Fruit fly (Drosophila melanogaster) whole organism, embryonic: ENCODE measurements around the gene CG11891.
A peak's percentile ranks its signal among the peaks of the same experiment; 100 is the strongest.

ENCODE experiments used
- ATbp ChIP-seq: fragments of 200-800 bp; sonication (Bioruptor generic); optimal IDR thresholded peaks from 2 replicates; lab custom pipeline; 2017; ENCODE audit warnings: missing biosample characterization, mild to moderate bottlenecking, missing genetic modification characterization, missing genetic modification reagents
- CG1024 ChIP-seq: fragments of 200-800 bp; sonication (Bioruptor generic); IDR thresholded peaks from 2 replicates; pipeline ENCODE4 v1.3.6; 2022; ENCODE audit warnings: missing biosample characterization, missing genetic modification characterization
- CG10431 ChIP-seq: fragments of 200-800 bp; sonication (Bioruptor generic); optimal IDR thresholded peaks from 3 replicates; lab custom pipeline; 2018; ENCODE audit warnings: missing biosample characterization, mild to moderate bottlenecking, missing genetic modification characterization
- CG10543 ChIP-seq: fragments of 200-800 bp; sonication (Bioruptor generic); optimal IDR thresholded peaks from 3 replicates; lab custom pipeline; 2017; ENCODE audit warnings: missing biosample characterization, mild to moderate bottlenecking, missing genetic modification characterization, moderate library complexity
- CG10959 ChIP-seq: fragments of 200-800 bp; sonication (Bioruptor generic); IDR thresholded peaks from 2 replicates; pipeline ENCODE4 v1.3.6; 2022; ENCODE audit warnings: missing biosample characterization, missing genetic modification characterization
- CG11398 ChIP-seq: fragments of 200-800 bp; sonication (Bioruptor generic); optimal IDR thresholded peaks from 2 replicates; lab custom pipeline; 2016; ENCODE audit warnings: missing biosample characterization, missing genetic modification characterization
- CG14441 ChIP-seq: fragments of 200-800 bp; sonication (Bioruptor generic); IDR thresholded peaks from 2 replicates; pipeline ENCODE4 v1.3.6; 2022; ENCODE audit warnings: missing biosample characterization, missing genetic modification characterization
- CG15601 ChIP-seq: fragments of 200-800 bp; sonication (Bioruptor generic); optimal IDR thresholded peaks from 3 replicates; lab custom pipeline; 2019; ENCODE audit warnings: missing biosample characterization, mild to moderate bottlenecking, missing genetic modification characterization, moderate library complexity
- CG17328 ChIP-seq: fragments of 200-800 bp; sonication (Bioruptor generic); IDR thresholded peaks from 2 replicates; pipeline ENCODE4 v1.3.6; 2022; ENCODE audit warnings: missing biosample characterization, missing genetic modification characterization
- CG32772 ChIP-seq: fragments of 200-800 bp; sonication (Bioruptor generic); IDR thresholded peaks from 2 replicates; pipeline ENCODE4 v1.3.6; 2022; ENCODE audit warnings: missing biosample characterization, missing genetic modification characterization
- CG33213 ChIP-seq: fragments of 200-800 bp; sonication (Bioruptor generic); optimal IDR thresholded peaks from 3 replicates; lab custom pipeline; 2016; ENCODE audit warnings: missing biosample characterization, missing genetic modification characterization
- CG34224 ChIP-seq: fragments of 200-800 bp; sonication (Bioruptor generic); IDR thresholded peaks from 3 replicates; pipeline ENCODE4 v1.3.6; 2022; ENCODE audit warnings: missing biosample characterization, missing genetic modification characterization; ENCODE audit not compliant: partially characterized antibody
- CG3847 ChIP-seq: fragments of 200-800 bp; sonication (Bioruptor generic); IDR thresholded peaks from 2 replicates; pipeline ENCODE4 v1.3.6; 2022; ENCODE audit warnings: missing biosample characterization, missing genetic modification characterization
- CG8089 ChIP-seq: fragments of 200-800 bp; sonication (Bioruptor generic); optimal IDR thresholded peaks from 3 replicates; lab custom pipeline; 2016; ENCODE audit warnings: missing biosample characterization, missing genetic modification characterization
- CG9609 ChIP-seq: fragments of 200-800 bp; sonication (Bioruptor generic); optimal IDR thresholded peaks from 3 replicates; lab custom pipeline; 2016; ENCODE audit warnings: missing biosample characterization, missing genetic modification characterization
- CG9727 ChIP-seq: fragments of 200-800 bp; sonication (Bioruptor generic); optimal IDR thresholded peaks from 3 replicates; lab custom pipeline; 2017; ENCODE audit warnings: missing biosample characterization, mild to moderate bottlenecking, missing genetic modification characterization
- Chrac-16 ChIP-seq: fragments of 200-800 bp; sonication (Bioruptor generic); optimal IDR thresholded peaks from 3 replicates; lab custom pipeline; 2016; ENCODE audit warnings: missing biosample characterization, missing genetic modification characterization
- D19B ChIP-seq: fragments of 200-800 bp; sonication (Bioruptor generic); optimal IDR thresholded peaks from 2 replicates; lab custom pipeline; 2017; ENCODE audit warnings: missing biosample characterization, mild to moderate bottlenecking, missing genetic modification characterization
- Gsc ChIP-seq: fragments of 200-800 bp; sonication (Bioruptor generic); IDR thresholded peaks from 2 replicates; pipeline ENCODE4 v1.3.6; 2022; ENCODE audit warnings: missing biosample characterization, missing genetic modification characterization
- HLH3B ChIP-seq: fragments of 200-800 bp; sonication (Bioruptor generic); IDR thresholded peaks from 2 replicates; pipeline ENCODE4 v1.3.6; 2022; ENCODE audit warnings: missing biosample characterization, missing genetic modification characterization
- Hmx ChIP-seq: fragments of 200-800 bp; sonication (Bioruptor generic); optimal IDR thresholded peaks from 2 replicates; lab custom pipeline; 2016; ENCODE audit warnings: missing biosample characterization, missing genetic modification characterization
- Hr78 ChIP-seq, 2 experiments: fragments of 200-800 bp in 1 of 2; fragments of >200 bp in 1 of 2; sonication (Bioruptor generic) in 1 of 2; optimal IDR thresholded peaks; 2 replicates each; lab custom pipeline; 2017 to 2019; ENCODE audit warnings: missing biosample characterization in 2 of 2, missing genetic modification characterization in 2 of 2, mild to moderate bottlenecking in 1 of 2, moderate library complexity in 1 of 2
- Mrtf ChIP-seq: fragments of 200-800 bp; sonication (Bioruptor generic); IDR thresholded peaks from 3 replicates; pipeline ENCODE4 v1.3.6; 2022; ENCODE audit warnings: missing biosample characterization, missing genetic modification characterization
- Pdp1 ChIP-seq, 2 experiments: fragments of 200-800 bp; sonication (Bioruptor generic); optimal IDR thresholded peaks; 3 replicates each; lab custom pipeline; 2016; ENCODE audit warnings: missing biosample characterization in 2 of 2, missing genetic modification characterization in 2 of 2, mild to moderate bottlenecking in 1 of 2, moderate library complexity in 1 of 2
- Scr ChIP-seq: fragments of 200-800 bp; sonication (Bioruptor generic); IDR thresholded peaks from 2 replicates; pipeline ENCODE4 v1.3.6; 2022; ENCODE audit warnings: missing biosample characterization, missing genetic modification characterization; ENCODE audit not compliant: partially characterized antibody
- YL-1 ChIP-seq: fragments of 200-800 bp; sonication (Bioruptor generic); optimal IDR thresholded peaks from 3 replicates; lab custom pipeline; 2017; ENCODE audit warnings: missing biosample characterization, mild to moderate bottlenecking, missing genetic modification characterization
- ara ChIP-seq: fragments of 200-800 bp; sonication (Bioruptor generic); IDR thresholded peaks from 2 replicates; pipeline ENCODE4 v1.3.6; 2022; ENCODE audit warnings: missing biosample characterization, missing genetic modification characterization
- az2 ChIP-seq: fragments of 200-800 bp; sonication (Bioruptor generic); optimal IDR thresholded peaks from 3 replicates; lab custom pipeline; 2016; ENCODE audit warnings: missing biosample characterization, missing genetic modification characterization
- bigmax ChIP-seq: fragments of 200-800 bp; sonication (Bioruptor generic); optimal IDR thresholded peaks from 2 replicates; lab custom pipeline; 2018; ENCODE audit warnings: missing biosample characterization, mild to moderate bottlenecking, missing genetic modification characterization
- bowl ChIP-seq: fragments of 200-800 bp; sonication (Bioruptor generic); IDR thresholded peaks from 2 replicates; pipeline ENCODE4 v1.3.6; 2022; ENCODE audit warnings: missing biosample characterization, missing genetic modification characterization
- cas ChIP-seq: fragments of 200-800 bp; sonication (Bioruptor generic); IDR thresholded peaks from 2 replicates; pipeline ENCODE4 v1.3.6; 2022; ENCODE audit warnings: missing biosample characterization, missing genetic modification characterization
- chm ChIP-seq: fragments of 200-800 bp; sonication (Bioruptor generic); IDR thresholded peaks from 2 replicates; pipeline ENCODE4 v1.3.6; 2022; ENCODE audit warnings: missing biosample characterization, missing genetic modification characterization
- corto ChIP-seq: fragments of 200-800 bp; sonication (Bioruptor generic); optimal IDR thresholded peaks from 2 replicates; lab custom pipeline; 2016; ENCODE audit warnings: missing biosample characterization, mild to moderate bottlenecking, missing genetic modification characterization, moderate library complexity
- disco-r ChIP-seq: fragments of 200-800 bp; sonication (Bioruptor generic); optimal IDR thresholded peaks from 2 replicates; lab custom pipeline; 2016; ENCODE audit warnings: missing biosample characterization, missing genetic modification characterization
- dpn ChIP-seq, 2 experiments: fragments of 200-800 bp; sonication (Bioruptor generic); optimal IDR thresholded peaks; 3 replicates each; lab custom pipeline; 2016; ENCODE audit warnings: missing biosample characterization in 2 of 2, missing genetic modification characterization in 2 of 2
- eve ChIP-seq, 2 experiments: fragments of >200 bp; optimal IDR thresholded peaks; 2 replicates each; lab custom pipeline; 2017; ENCODE audit warnings: missing biosample characterization in 2 of 2, missing genetic modification characterization in 2 of 2
- fru ChIP-seq: fragments of >200 bp; optimal IDR thresholded peaks from 2 replicates; lab custom pipeline; 2017
- gem ChIP-seq: fragments of 200-800 bp; sonication (Bioruptor generic); optimal IDR thresholded peaks from 2 replicates; lab custom pipeline; 2019; ENCODE audit warnings: missing biosample characterization, mild to moderate bottlenecking, missing genetic modification characterization, moderate library complexity
- gsb ChIP-seq: fragments of 200-800 bp; sonication (Bioruptor generic); IDR thresholded peaks from 2 replicates; pipeline ENCODE4 v1.3.6; 2022; ENCODE audit warnings: missing biosample characterization, missing genetic modification characterization
- lov ChIP-seq, 2 experiments: fragments of 200-800 bp in 1 of 2; fragments of >200 bp in 1 of 2; sonication (Bioruptor generic) in 1 of 2; IDR thresholded peaks in 1 of 2; optimal IDR thresholded peaks in 1 of 2; 2 replicates in 1 of 2; 3 replicates in 1 of 2; pipeline versions ENCODE4 v1.3.6 to Lab custom; 2017 to 2022; ENCODE audit warnings: missing biosample characterization in 1 of 2, missing genetic modification characterization in 1 of 2
- nau ChIP-seq: fragments of 200-800 bp; sonication (Bioruptor generic); optimal IDR thresholded peaks from 3 replicates; lab custom pipeline; 2017; ENCODE audit warnings: missing biosample characterization, mild to moderate bottlenecking, missing genetic modification characterization, missing genetic modification reagents
- nerfin-1 ChIP-seq: fragments of 200-800 bp; sonication (Bioruptor generic); optimal IDR thresholded peaks from 3 replicates; lab custom pipeline; 2019; ENCODE audit warnings: missing biosample characterization, mild to moderate bottlenecking, missing genetic modification characterization, moderate library complexity
- pita ChIP-seq: fragments of 200-800 bp; sonication (Bioruptor generic); optimal IDR thresholded peaks from 2 replicates; lab custom pipeline; 2017; ENCODE audit warnings: missing biosample characterization, mild to moderate bottlenecking, missing genetic modification characterization
- prd ChIP-seq, 3 experiments: fragments of >200 bp in 2 of 3; fragments of 200-800 bp in 1 of 3; sonication (Bioruptor generic) in 1 of 3; optimal IDR thresholded peaks in 2 of 3; IDR thresholded peaks in 1 of 3; 2 replicates in 2 of 3; 3 replicates in 1 of 3; pipeline versions ENCODE4 v1.3.6 to Lab custom; 2017 to 2022; ENCODE audit warnings: missing biosample characterization in 1 of 3, missing genetic modification characterization in 1 of 3
- sima ChIP-seq: fragments of 200-800 bp; sonication (Bioruptor generic); optimal IDR thresholded peaks from 2 replicates; lab custom pipeline; 2016; ENCODE audit warnings: missing biosample characterization, missing genetic modification characterization
- tio ChIP-seq: fragments of 200-800 bp; sonication (Bioruptor generic); optimal IDR thresholded peaks from 2 replicates; lab custom pipeline; 2017; ENCODE audit warnings: missing biosample characterization, missing genetic modification characterization, inconsistent platforms
- wek ChIP-seq: fragments of 200-800 bp; sonication (Bioruptor generic); optimal IDR thresholded peaks from 3 replicates; lab custom pipeline; 2018; ENCODE audit warnings: missing biosample characterization, mild to moderate bottlenecking, missing genetic modification characterization, moderate library complexity

Gene CG11891

DNA sequence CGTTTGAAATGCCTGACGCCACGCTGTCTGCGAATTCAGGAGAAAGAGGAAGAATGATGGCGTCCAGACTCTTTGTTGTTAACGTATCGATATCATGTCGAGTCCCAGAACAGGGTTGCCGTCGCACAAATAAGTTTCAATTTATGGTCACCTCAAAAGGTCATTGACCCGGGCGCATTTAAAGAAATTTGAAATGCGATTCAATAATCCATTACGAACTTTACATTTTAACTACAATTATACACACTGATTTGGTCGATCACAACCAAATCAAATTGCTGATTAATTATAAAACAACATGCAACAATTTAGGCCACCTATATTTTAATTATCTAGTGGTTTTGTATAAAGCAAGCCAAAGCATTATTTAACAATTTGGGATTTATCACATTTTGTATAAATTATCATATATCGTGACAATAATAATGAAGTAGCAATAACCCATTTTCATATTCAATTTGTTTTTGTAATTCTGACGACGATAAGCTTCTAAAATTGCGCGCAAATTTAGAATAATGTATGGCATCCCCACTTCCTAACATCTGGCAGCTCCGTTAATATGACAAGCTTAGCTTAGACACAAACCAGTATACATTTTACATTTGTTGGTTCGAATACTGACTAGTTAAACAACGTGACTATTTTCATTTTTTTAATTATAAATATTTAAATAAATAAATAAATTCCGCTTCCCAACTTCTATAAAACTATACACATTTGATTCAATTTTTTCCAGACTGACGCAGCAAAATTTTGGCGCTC is 24.8 kb upstream of the CG11891 start, which contains the start of gene bam (continued):
- TF ChIP-seq pita (GFP tag; lab: Kevin White, UChicago): peak; percentile 86
- TF ChIP-seq bowl (GFP tag; lab: Robert Waterston, UW): no peak
- peak; percentile 80 for TF ChIP-seq CG3847 (GFP tag; lab: Robert Waterston, UW)
- TF ChIP-seq ara (GFP tag; lab: Robert Waterston, UW): no peak
- no peak for TF ChIP-seq Scr (GFP tag; lab: Robert Waterston, UW)
- peak; percentile 18 for TF ChIP-seq YL-1 (GFP tag; lab: Kevin White, UChicago)
- no peak for TF ChIP-seq Hmx (GFP tag; lab: Kevin White, UChicago)
- no peak for TF ChIP-seq Chrac-16 (GFP tag; lab: Kevin White, UChicago)
- no peak for TF ChIP-seq sima
- no peak for TF ChIP-seq ATbp (GFP tag; lab: Kevin White, UChicago)
- no peak for TF ChIP-seq gsb (GFP tag; lab: Robert Waterston, UW)
- TF ChIP-seq wek: no peak

DNA sequence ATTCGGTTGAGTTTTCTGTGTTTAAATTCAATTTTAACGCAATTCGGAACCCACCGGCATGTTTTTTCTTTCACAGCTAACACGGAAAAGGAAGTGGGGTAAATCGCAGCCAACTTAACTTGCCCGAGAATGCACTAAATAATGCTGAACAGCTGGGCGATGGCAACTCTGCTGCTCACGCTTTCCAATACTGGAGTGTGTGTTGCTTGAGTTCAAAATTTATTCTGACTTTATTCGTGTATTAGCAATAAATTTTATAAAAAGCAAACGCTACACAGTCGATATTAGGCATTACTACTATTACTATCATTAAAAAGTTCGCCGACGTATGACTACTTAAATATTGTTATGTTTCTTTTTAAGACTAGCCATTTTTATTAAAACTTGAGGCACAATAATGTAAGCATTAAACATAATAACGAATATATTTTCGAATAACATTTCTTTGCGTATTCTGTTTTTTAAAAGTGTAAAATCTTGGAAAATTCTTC is 22.6 kb upstream of the CG11891 start, which contains the start of the genes RpS27 and Nup37:
RpS27 (minus strand) TSS at position 136 of the 491 bp plus-strand sequence.
Nup37 (plus strand) TSS at position 280 of the 491 bp plus-strand sequence.
- TF ChIP-seq bigmax (GFP tag; lab: Kevin White, UChicago): peak; percentile 86
- TF ChIP-seq Pdp1 (GFP tag; optimal IDR thresholded peaks at IDR 0.05; lab: Kevin White, UChicago): peak; percentile 94 to 97
- peak; percentile 95 for TF ChIP-seq gsb (GFP tag; lab: Robert Waterston, UW)
- peak; percentile 99 for TF ChIP-seq CG9609
- no peak for TF ChIP-seq Hr78 (GFP tag; optimal IDR thresholded peaks at IDR 0.05; lab: Kevin White, UChicago)
- no peak for TF ChIP-seq fru
- TF ChIP-seq tio: peak; percentile 96
- TF ChIP-seq Mrtf (GFP tag; lab: Robert Waterston, UW): peak; percentile 96
- peak; percentile 91 for TF ChIP-seq gem
- TF ChIP-seq eve (GFP tag; optimal IDR thresholded peaks at IDR 0.05; lab: Kevin White, UChicago): no peak
- TF ChIP-seq dpn (GFP tag; optimal IDR thresholded peaks at IDR 0.05; lab: Kevin White, UChicago): peak; percentile 95 to 99
- TF ChIP-seq CG1024: peak; percentile 94
- TF ChIP-seq CG10959 (GFP tag; lab: Robert Waterston, UW): peak; percentile 95
- TF ChIP-seq D19B (GFP tag; lab: Kevin White, UChicago): peak; percentile 94
- TF ChIP-seq disco-r (GFP tag; lab: Kevin White, UChicago): peak; percentile 98
- TF ChIP-seq chm (GFP tag; lab: Robert Waterston, UW): peak; percentile 99
- peak; percentile 98 for TF ChIP-seq nau (GFP tag; lab: Kevin White, UChicago)
- TF ChIP-seq cas (GFP tag; lab: Robert Waterston, UW): peak; percentile 91
- TF ChIP-seq CG34224 (GFP tag; lab: Robert Waterston, UW): no peak
- peak; percentile 71 for TF ChIP-seq corto
- peak; percentile 83; the same call in 1 of the 2 replicates for TF ChIP-seq Gsc
- TF ChIP-seq CG9727 (GFP tag; lab: Kevin White, UChicago): peak; percentile 99
- TF ChIP-seq prd (optimal IDR thresholded peaks at IDR 0.05; lab: Kevin White, UChicago): no peak
- TF ChIP-seq prd (GFP tag; IDR thresholded peaks at IDR 0.05; lab: Robert Waterston, UW): peak; percentile 91
- peak; percentile 99 for TF ChIP-seq CG11398
- peak; percentile 98 for TF ChIP-seq CG10431 (GFP tag; lab: Kevin White, UChicago)
- TF ChIP-seq CG8089: peak; percentile 99
- TF ChIP-seq az2 (GFP tag; lab: Kevin White, UChicago): peak; percentile 95
- peak; percentile 95 for TF ChIP-seq CG14441 (GFP tag; lab: Robert Waterston, UW)
- no peak for TF ChIP-seq lov (optimal IDR thresholded peaks at IDR 0.05; lab: Kevin White, UChicago)
- TF ChIP-seq lov (GFP tag; IDR thresholded peaks at IDR 0.05; lab: Robert Waterston, UW): peak; percentile 99
- TF ChIP-seq CG10543: peak; percentile 100
- TF ChIP-seq CG32772 (GFP tag; lab: Robert Waterston, UW): peak; percentile 96
- TF ChIP-seq CG17328 (GFP tag; lab: Robert Waterston, UW): peak; percentile 98
- peak; percentile 99 for TF ChIP-seq CG33213
- peak; percentile 94 for TF ChIP-seq nerfin-1
- TF ChIP-seq CG15601 (tag; lab: Kevin White, UChicago): peak; percentile 94
- peak; percentile 95 for TF ChIP-seq HLH3B
